Worm (Caenorhabditis elegans): ENCODE measurements around the gene C39B5.6.

DNA sequence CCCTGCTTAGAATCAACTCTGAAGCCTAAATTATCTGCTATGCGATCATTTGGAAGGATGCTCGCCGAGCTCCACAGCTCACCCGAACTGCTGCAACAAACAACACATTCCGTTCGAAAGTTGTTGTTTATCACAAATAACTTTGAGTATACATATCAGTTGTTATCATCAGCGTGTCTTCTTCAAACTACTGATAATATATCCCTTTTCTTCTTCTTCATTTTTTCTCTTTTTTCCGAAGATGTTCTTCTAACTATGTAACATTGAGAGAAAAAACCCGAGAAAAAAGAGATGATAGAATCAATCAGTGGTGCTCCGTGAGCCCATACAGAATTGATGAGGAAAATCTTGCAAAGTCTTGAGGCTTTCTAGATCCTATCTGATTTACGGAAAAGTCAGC lies 27.2 kb upstream of the C39B5.6 start:
- TF ChIP-seq lin-39 (tag; optimal IDR thresholded peaks at IDR 0.05) (no peak), ztf-11 (tag; optimal IDR thresholded peaks at IDR 0.05) (no peak), zag-1 (tag; optimal IDR thresholded peaks at IDR 0.05) (no peak), snpc-4 (tag; optimal IDR thresholded peaks at IDR 0.05) (no peak), nhr-23 (tag; optimal IDR thresholded peaks at IDR 0.05) (no peak), ceh-82 (tag; optimal IDR thresholded peaks at IDR 0.05) (no peak)
